Fruit fly (Drosophila melanogaster) whole organism, embryonic: ENCODE measurements around the gene aux.

Experiments used
- Ada2b ChIP-seq: fragments of 200-800 bp; sonication (Bioruptor generic); IDR thresholded peaks from 2 replicates; pipeline ENCODE4 v1.3.6; 2022; ENCODE audit warnings: missing biosample characterization, missing genetic modification characterization
- BtbVII ChIP-seq: fragments of 200-800 bp; sonication (Bioruptor generic); optimal IDR thresholded peaks from 3 replicates; lab custom pipeline; 2017; ENCODE audit warnings: missing biosample characterization, mild to moderate bottlenecking, missing genetic modification characterization
- CG10543 ChIP-seq: fragments of 200-800 bp; sonication (Bioruptor generic); optimal IDR thresholded peaks from 3 replicates; lab custom pipeline; 2017; ENCODE audit warnings: missing biosample characterization, mild to moderate bottlenecking, missing genetic modification characterization, moderate library complexity
- CG11696 ChIP-seq: fragments of 200-800 bp; sonication (Bioruptor generic); IDR thresholded peaks from 2 replicates; pipeline ENCODE4 v1.3.6; 2022; ENCODE audit warnings: missing biosample characterization, missing genetic modification characterization
- CG12236 ChIP-seq: fragments of 200-800 bp; sonication (Bioruptor generic); optimal IDR thresholded peaks from 2 replicates; lab custom pipeline; 2016; ENCODE audit warnings: missing biosample characterization, missing genetic modification characterization
- CG12744 ChIP-seq: fragments of 200-800 bp; sonication (Bioruptor generic); optimal IDR thresholded peaks from 2 replicates; lab custom pipeline; 2016; ENCODE audit warnings: missing biosample characterization, missing genetic modification characterization
- CG13424 ChIP-seq: fragments of 200-800 bp; sonication (Bioruptor generic); optimal IDR thresholded peaks from 2 replicates; lab custom pipeline; 2019; ENCODE audit warnings: missing biosample characterization, mild to moderate bottlenecking, missing genetic modification characterization, moderate library complexity
- CG13624 ChIP-seq: fragments of 200-800 bp; sonication (Bioruptor generic); optimal IDR thresholded peaks from 2 replicates; lab custom pipeline; 2016; ENCODE audit warnings: missing biosample characterization, missing genetic modification characterization
- CG14441 ChIP-seq: fragments of 200-800 bp; sonication (Bioruptor generic); IDR thresholded peaks from 2 replicates; pipeline ENCODE4 v1.3.6; 2022; ENCODE audit warnings: missing biosample characterization, missing genetic modification characterization
- CG14860 ChIP-seq: fragments of 200-800 bp; sonication (Bioruptor generic); IDR thresholded peaks from 3 replicates; pipeline ENCODE4 v1.3.6; 2022; ENCODE audit warnings: missing biosample characterization, missing genetic modification characterization; ENCODE audit not compliant: partially characterized antibody
- CG16779 ChIP-seq: fragments of 200-800 bp; sonication (Bioruptor generic); IDR thresholded peaks from 2 replicates; pipeline ENCODE4 v1.3.6; 2022; ENCODE audit warnings: missing biosample characterization, missing genetic modification characterization
- CG18619 ChIP-seq: fragments of 200-800 bp; sonication (Bioruptor generic); optimal IDR thresholded peaks from 3 replicates; lab custom pipeline; 2017; ENCODE audit warnings: missing biosample characterization, mild to moderate bottlenecking, missing genetic modification characterization
- CG2202 ChIP-seq: fragments of 200-800 bp; sonication (Bioruptor generic); optimal IDR thresholded peaks from 2 replicates; lab custom pipeline; 2018; ENCODE audit warnings: missing biosample characterization, mild to moderate bottlenecking, missing genetic modification characterization
- CG30403 ChIP-seq: fragments of 200-800 bp; sonication (Bioruptor generic); optimal IDR thresholded peaks from 3 replicates; lab custom pipeline; 2016; ENCODE audit warnings: missing biosample characterization, missing genetic modification characterization
- CG32767 ChIP-seq: fragments of 200-800 bp; sonication (Bioruptor generic); IDR thresholded peaks from 2 replicates; pipeline ENCODE4 v1.3.6; 2022; ENCODE audit warnings: missing biosample characterization, missing genetic modification characterization
- CG3407 ChIP-seq: fragments of 200-800 bp; sonication (Bioruptor generic); optimal IDR thresholded peaks from 2 replicates; lab custom pipeline; 2018; ENCODE audit warnings: missing biosample characterization, mild to moderate bottlenecking, missing genetic modification characterization
- CG4328 ChIP-seq: fragments of 200-800 bp; sonication (Bioruptor generic); optimal IDR thresholded peaks from 3 replicates; lab custom pipeline; 2017; ENCODE audit warnings: missing biosample characterization, missing genetic modification reagents, missing genetic modification characterization
- CG4360 ChIP-seq: fragments of 200-800 bp; sonication (Bioruptor generic); IDR thresholded peaks from 2 replicates; pipeline ENCODE4 v1.3.6; 2022; ENCODE audit warnings: missing biosample characterization, missing genetic modification characterization
- CG4617 ChIP-seq: fragments of 200-800 bp; sonication (Bioruptor generic); optimal IDR thresholded peaks from 3 replicates; lab custom pipeline; 2016; ENCODE audit warnings: missing biosample characterization, missing genetic modification characterization, borderline replicate concordance
- CG4854 ChIP-seq: fragments of 200-800 bp; sonication (Bioruptor generic); optimal IDR thresholded peaks from 2 replicates; lab custom pipeline; 2016; ENCODE audit warnings: missing biosample characterization, missing genetic modification characterization, inconsistent platforms
- CG6272 ChIP-seq: fragments of 200-800 bp; sonication (Bioruptor generic); IDR thresholded peaks from 2 replicates; pipeline ENCODE4 v1.3.6; 2022; ENCODE audit warnings: missing biosample characterization, missing genetic modification characterization
- CG6683 ChIP-seq: fragments of 200-800 bp; sonication (Bioruptor generic); optimal IDR thresholded peaks from 2 replicates; lab custom pipeline; 2017; ENCODE audit warnings: missing biosample characterization, mild to moderate bottlenecking, missing genetic modification characterization, missing genetic modification reagents
- CG6689 ChIP-seq: fragments of 200-800 bp; sonication (Bioruptor generic); IDR thresholded peaks from 2 replicates; pipeline ENCODE4 v1.3.6; 2022; ENCODE audit warnings: missing biosample characterization, missing genetic modification characterization
- CG7556 ChIP-seq: fragments of 200-800 bp; sonication (Bioruptor generic); optimal IDR thresholded peaks from 2 replicates; lab custom pipeline; 2017; ENCODE audit warnings: missing biosample characterization, mild to moderate bottlenecking, missing genetic modification characterization
- CG7745 ChIP-seq: fragments of 200-800 bp; sonication (Bioruptor generic); optimal IDR thresholded peaks from 2 replicates; lab custom pipeline; 2018; ENCODE audit warnings: missing biosample characterization, mild to moderate bottlenecking, missing genetic modification characterization, moderate library complexity
- CG9876 ChIP-seq: fragments of 200-800 bp; sonication (Bioruptor generic); optimal IDR thresholded peaks from 2 replicates; lab custom pipeline; 2016; ENCODE audit warnings: missing biosample characterization, missing genetic modification characterization
- CrebB ChIP-seq: fragments of 200-800 bp; sonication (Bioruptor generic); optimal IDR thresholded peaks from 3 replicates; lab custom pipeline; 2018; ENCODE audit warnings: missing biosample characterization, mild to moderate bottlenecking, missing genetic modification characterization
- Dll ChIP-seq: fragments of 200-800 bp; sonication (Bioruptor generic); IDR thresholded peaks from 4 replicates; pipeline ENCODE4 v1.3.6; 2022; ENCODE audit warnings: missing biosample characterization, missing genetic modification characterization; ENCODE audit not compliant: partially characterized antibody
- Doc2 ChIP-seq: fragments of 200-800 bp; sonication (Bioruptor generic); IDR thresholded peaks from 2 replicates; pipeline ENCODE4 v1.3.6; 2022; ENCODE audit warnings: missing biosample characterization, missing genetic modification characterization
- Hsf ChIP-seq: fragments of 200-800 bp; sonication (Bioruptor generic); optimal IDR thresholded peaks from 3 replicates; lab custom pipeline; 2016; ENCODE audit warnings: missing biosample characterization, missing genetic modification characterization
- Kr ChIP-seq: fragments of 200-800 bp; sonication (Bioruptor generic); optimal IDR thresholded peaks from 2 replicates; lab custom pipeline; 2017; ENCODE audit warnings: missing biosample characterization, mild to moderate bottlenecking, missing genetic modification characterization
- Meics ChIP-seq: fragments of 200-800 bp; sonication (Bioruptor generic); optimal IDR thresholded peaks from 2 replicates; lab custom pipeline; 2017; ENCODE audit warnings: missing biosample characterization, mild to moderate bottlenecking, missing genetic modification characterization
- Opbp ChIP-seq: fragments of 200-800 bp; sonication (Bioruptor generic); IDR thresholded peaks from 3 replicates; pipeline ENCODE4 v1.3.6; 2022; ENCODE audit warnings: missing biosample characterization, missing genetic modification characterization; ENCODE audit not compliant: partially characterized antibody
- br ChIP-seq: fragments of >200 bp; optimal IDR thresholded peaks from 2 replicates; lab custom pipeline; 2017
- dan ChIP-seq: fragments of 200-800 bp; sonication (Bioruptor generic); IDR thresholded peaks from 2 replicates; pipeline ENCODE4 v1.3.6; 2022; ENCODE audit warnings: missing biosample characterization, missing genetic modification characterization
- en ChIP-seq: fragments of 200-800 bp; sonication (Bioruptor generic); optimal IDR thresholded peaks from 2 replicates; lab custom pipeline; 2016; ENCODE audit warnings: missing biosample characterization, missing genetic modification characterization
- eyg ChIP-seq: fragments of 200-800 bp; sonication (Bioruptor generic); optimal IDR thresholded peaks from 3 replicates; lab custom pipeline; 2016; ENCODE audit warnings: missing biosample characterization, missing genetic modification characterization
- gsb-n ChIP-seq: fragments of 200-800 bp; sonication (Bioruptor generic); optimal IDR thresholded peaks from 3 replicates; lab custom pipeline; 2018; ENCODE audit warnings: missing biosample characterization, mild to moderate bottlenecking, missing genetic modification characterization
- jing ChIP-seq: fragments of 200-800 bp; sonication (Bioruptor generic); optimal IDR thresholded peaks from 2 replicates; lab custom pipeline; 2018; ENCODE audit warnings: missing biosample characterization, mild to moderate bottlenecking, missing genetic modification characterization
- lov ChIP-seq, 2 experiments: fragments of 200-800 bp in 1 of 2; fragments of >200 bp in 1 of 2; sonication (Bioruptor generic) in 1 of 2; IDR thresholded peaks in 1 of 2; optimal IDR thresholded peaks in 1 of 2; 2 replicates in 1 of 2; 3 replicates in 1 of 2; pipeline versions ENCODE4 v1.3.6 to Lab custom; 2017 to 2022; ENCODE audit warnings: missing biosample characterization in 1 of 2, missing genetic modification characterization in 1 of 2
- nom ChIP-seq: fragments of 200-800 bp; sonication (Bioruptor generic); optimal IDR thresholded peaks from 2 replicates; lab custom pipeline; 2017; ENCODE audit warnings: missing biosample characterization, missing genetic modification characterization, mild to moderate bottlenecking, moderate library complexity, missing genetic modification reagents
- oc ChIP-seq: fragments of 200-800 bp; sonication (Bioruptor generic); optimal IDR thresholded peaks from 2 replicates; lab custom pipeline; 2018; ENCODE audit warnings: missing biosample characterization, mild to moderate bottlenecking, missing genetic modification characterization, moderate library complexity
- pb ChIP-seq: fragments of 200-800 bp; sonication (Bioruptor generic); optimal IDR thresholded peaks from 3 replicates; lab custom pipeline; 2016; ENCODE audit warnings: missing biosample characterization, missing genetic modification characterization
- pum ChIP-seq: fragments of 200-800 bp; sonication (Bioruptor generic); optimal IDR thresholded peaks from 2 replicates; lab custom pipeline; 2016; ENCODE audit warnings: missing biosample characterization, missing genetic modification characterization
- repo ChIP-seq: fragments of 200-800 bp; sonication (Bioruptor generic); optimal IDR thresholded peaks from 2 replicates; lab custom pipeline; 2016; ENCODE audit warnings: missing biosample characterization, missing genetic modification characterization
- salm ChIP-seq: fragments of 200-800 bp; sonication (Bioruptor generic); optimal IDR thresholded peaks from 2 replicates; lab custom pipeline; 2018; ENCODE audit warnings: missing biosample characterization, mild to moderate bottlenecking, missing genetic modification characterization
- sisA ChIP-seq: fragments of 200-800 bp; sonication (Bioruptor generic); IDR thresholded peaks from 2 replicates; pipeline ENCODE4 v1.3.6; 2022; ENCODE audit warnings: missing biosample characterization, missing genetic modification characterization
- slbo ChIP-seq: fragments of 200-800 bp; sonication (Bioruptor generic); IDR thresholded peaks from 2 replicates; pipeline ENCODE4 v1.3.6; 2022; ENCODE audit warnings: missing biosample characterization, missing genetic modification characterization
- slou ChIP-seq: fragments of 200-800 bp; sonication (Bioruptor generic); optimal IDR thresholded peaks from 3 replicates; lab custom pipeline; 2016; ENCODE audit warnings: missing biosample characterization, missing genetic modification characterization
- sr ChIP-seq: fragments of 200-800 bp; sonication (Bioruptor generic); IDR thresholded peaks from 3 replicates; pipeline ENCODE4 v1.3.6; 2022; ENCODE audit warnings: missing biosample characterization, missing genetic modification characterization
- twi ChIP-seq: fragments of 200-800 bp; optimal IDR thresholded peaks from 2 replicates; lab custom pipeline; 2019; ENCODE audit warnings: missing biosample characterization, mild to moderate bottlenecking, missing genetic modification characterization, moderate library complexity

aux gene

DNA sequence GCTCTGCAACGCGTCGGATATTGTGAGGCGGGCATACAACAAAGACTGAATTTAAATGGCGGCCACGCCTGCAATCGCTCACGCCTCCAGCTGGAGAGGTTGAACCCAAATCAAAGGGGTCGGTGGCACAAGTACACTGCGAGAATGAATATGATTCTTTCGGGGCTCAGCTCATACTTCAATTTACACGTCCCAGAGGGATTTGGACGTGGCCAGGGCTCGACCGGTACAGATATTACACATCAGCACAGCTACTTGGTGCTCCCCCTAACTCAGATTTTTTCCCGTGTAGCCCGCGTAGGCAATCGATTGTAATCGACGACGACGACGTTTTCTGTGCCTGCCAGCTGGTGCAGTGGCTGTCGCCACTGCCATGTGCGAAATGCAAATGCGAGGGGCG lies 2.5 kb downstream of the aux start (continued):
- TF ChIP-seq Kr (GFP tag; lab: Kevin White, UChicago) = no peak
- peak; percentile 48 for TF ChIP-seq gsb-n (tag; lab: Kevin White, UChicago)
- 0 out of 2 replicates have a peak, but pooled peaks have one; percentile 51 for TF ChIP-seq CG16779
- peak; percentile 69 for TF ChIP-seq CG13624 (GFP tag; lab: Kevin White, UChicago)
- peak; percentile 6 for TF ChIP-seq CG4617 (GFP tag; lab: Kevin White, UChicago)
- TF ChIP-seq Hsf = peak; percentile 71
- TF ChIP-seq CG6689 (GFP tag; lab: Robert Waterston, UW) = peak; percentile 88
- TF ChIP-seq sisA (GFP tag; lab: Robert Waterston, UW) = peak; percentile 91
- peak; percentile 61 for TF ChIP-seq CG18619 (GFP tag; lab: Kevin White, UChicago)
- peak; percentile 66 for TF ChIP-seq Doc2
- no peak for TF ChIP-seq Opbp (GFP tag; lab: Robert Waterston, UW)
- peak; percentile 68 for TF ChIP-seq CG4360 (GFP tag; lab: Robert Waterston, UW)
- peak; percentile 79 for TF ChIP-seq oc (tag; lab: Kevin White, UChicago)
- peak; percentile 83 for TF ChIP-seq CG6272 (GFP tag; lab: Robert Waterston, UW)
- TF ChIP-seq CG6683 (GFP tag; lab: Kevin White, UChicago) = no peak
- TF ChIP-seq salm = peak; percentile 60
- peak; percentile 41; the same call in 1 of the 2 replicates for TF ChIP-seq CG32767
- TF ChIP-seq Dll (GFP tag; lab: Robert Waterston, UW) = no peak
- TF ChIP-seq slou (GFP tag; lab: Kevin White, UChicago) = peak; percentile 35
- TF ChIP-seq CG14441 = peak; percentile 92
- no peak for TF ChIP-seq CG12744 (GFP tag; lab: Kevin White, UChicago)
- peak; percentile 56; the same call in 1 of the 2 replicates for TF ChIP-seq dan (GFP tag; lab: Robert Waterston, UW)
- peak; percentile 91 for TF ChIP-seq Ada2b (GFP tag; lab: Robert Waterston, UW)
- TF ChIP-seq eyg (GFP tag; lab: Kevin White, UChicago) = peak; percentile 40
- TF ChIP-seq lov (optimal IDR thresholded peaks at IDR 0.05; lab: Kevin White, UChicago) = no peak
- TF ChIP-seq lov (GFP tag; IDR thresholded peaks at IDR 0.05; lab: Robert Waterston, UW) = peak; percentile 86
- peak; percentile 61 for TF ChIP-seq CG11696 (GFP tag; lab: Robert Waterston, UW)
- peak; percentile 57 for TF ChIP-seq Meics (GFP tag; lab: Kevin White, UChicago)
- peak; percentile 59 for TF ChIP-seq BtbVII (GFP tag; lab: Kevin White, UChicago)
- peak; percentile 88 for TF ChIP-seq slbo (GFP tag; lab: Robert Waterston, UW)
- peak; percentile 46 for TF ChIP-seq en (GFP tag; lab: Kevin White, UChicago)
- TF ChIP-seq CG4328 (GFP tag; lab: Kevin White, UChicago) = no peak
- peak; percentile 79 for TF ChIP-seq nom (GFP tag; lab: Kevin White, UChicago)
- TF ChIP-seq CG14860 = no peak
- TF ChIP-seq CrebB = peak; percentile 51
- TF ChIP-seq CG2202 = no peak
- peak; percentile 69 for TF ChIP-seq CG3407 (GFP tag; lab: Kevin White, UChicago)
- TF ChIP-seq CG10543 (GFP tag; lab: Kevin White, UChicago) = peak; percentile 36
- TF ChIP-seq CG13424 = peak; percentile 80
- TF ChIP-seq CG9876 = peak; percentile 54
- TF ChIP-seq CG4854 = peak; percentile 8
- TF ChIP-seq sr (GFP tag; lab: Robert Waterston, UW) = peak; percentile 89; the same call in 2 of the 3 replicates
- TF ChIP-seq CG7556 = peak; percentile 55
- peak; percentile 76 for TF ChIP-seq pb (GFP tag; lab: Kevin White, UChicago)
- TF ChIP-seq pum (GFP tag; lab: Kevin White, UChicago) = peak; percentile 76
- TF ChIP-seq CG7745 = no peak
- peak; percentile 67 for TF ChIP-seq repo (GFP tag; lab: Kevin White, UChicago)
- TF ChIP-seq CG12236 (GFP tag; lab: Kevin White, UChicago) = peak; percentile 27
- no peak for TF ChIP-seq twi
- TF ChIP-seq CG30403 (GFP tag; lab: Kevin White, UChicago) = peak; percentile 69
- no peak for TF ChIP-seq br
- peak; percentile 78 for TF ChIP-seq jing (GFP tag; lab: Kevin White, UChicago)
